Worm (Caenorhabditis elegans): Measurements from ENCODE around the gene F09E5.7.

ce11 chrII:5373275-5374047, 21.6 kb downstream of the F09E5.7 start, which contains the start of the genes agt-2 and F09E5.3:
- TF ChIP-seq lsy-2 (tag; optimal IDR thresholded peaks at IDR 0.05) (peak; percentile 95 to 97), pqm-1 (tag; optimal IDR thresholded peaks at IDR 0.05) (no peak), ceh-82 (tag; optimal IDR thresholded peaks at IDR 0.05) (peak; percentile 92 to 95 (median 93)), ceh-90 (tag; optimal IDR thresholded peaks at IDR 0.05) (peak; percentile 37)
